Worm (Caenorhabditis elegans) whole organism, early embryonic: ENCODE results near the gene clec-157.

Experiments used
- B0310.2 ChIP-seq: sonication (generic microtip); optimal IDR thresholded peaks from 2 replicates; lab custom pipeline; 2016; ENCODE audit warnings: mild to moderate bottlenecking, missing genetic modification characterization, missing compliant biosample characterization
- F13C5.2 ChIP-seq: sonication (generic microtip); optimal IDR thresholded peaks from 2 replicates; lab custom pipeline; 2017; ENCODE audit warnings: mild to moderate bottlenecking, missing genetic modification characterization, inconsistent platforms, missing compliant biosample characterization
- aly-1 ChIP-seq: sonication (generic microtip); optimal IDR thresholded peaks from 2 replicates; lab custom pipeline; 2016; ENCODE audit warnings: missing genetic modification characterization, missing compliant biosample characterization
- ama-1 ChIP-seq: fragments of 150-350 bp; optimal IDR thresholded peaks from 2 replicates; lab custom pipeline; 2014
- ceh-13 ChIP-seq: fragments of 200-800 bp; sonication (Bioruptor generic); optimal IDR thresholded peaks from 2 replicates; lab custom pipeline; 2018; ENCODE audit warnings: mild to moderate bottlenecking, missing genetic modification characterization, missing compliant biosample characterization
- ceh-36 ChIP-seq: sonication (generic microtip); optimal IDR thresholded peaks from 2 replicates; lab custom pipeline; 2016; ENCODE audit warnings: missing genetic modification characterization, inconsistent platforms, missing compliant biosample characterization
- ets-7 ChIP-seq: sonication (generic microtip); optimal IDR thresholded peaks from 2 replicates; lab custom pipeline; 2016; ENCODE audit warnings: missing genotype, missing genetic modification characterization, missing compliant biosample characterization
- flt-1 ChIP-seq: fragments of 200-800 bp; sonication (Bioruptor generic); IDR thresholded peaks from 2 replicates; pipeline ENCODE4 v1.3.6; 2022; ENCODE audit warnings: missing genetic modification characterization, missing compliant biosample characterization
- hmbx-1 ChIP-seq: sonication (generic microtip); optimal IDR thresholded peaks from 2 replicates; lab custom pipeline; 2016; ENCODE audit warnings: mild to moderate bottlenecking, missing genetic modification characterization, missing compliant biosample characterization
- hmg-4 ChIP-seq: fragments of 200-800 bp; sonication (Bioruptor generic); optimal IDR thresholded peaks from 2 replicates; lab custom pipeline; 2018; ENCODE audit warnings: mild to moderate bottlenecking, missing genetic modification characterization, missing compliant biosample characterization
- hnd-1 ChIP-seq: sonication (generic microtip); optimal IDR thresholded peaks from 2 replicates; lab custom pipeline; 2016; ENCODE audit warnings: missing genetic modification characterization, missing compliant biosample characterization
- pes-1 ChIP-seq: fragments of 200-800 bp; sonication (Bioruptor generic); IDR thresholded peaks from 2 replicates; pipeline ENCODE4 v1.3.6; 2022; ENCODE audit warnings: missing genetic modification reagents, missing genetic modification characterization, missing compliant biosample characterization
- scrt-1 ChIP-seq: fragments of 200-800 bp; sonication (Bioruptor generic); IDR thresholded peaks from 2 replicates; pipeline ENCODE4 v1.3.6; 2022; ENCODE audit warnings: missing genetic modification characterization, missing compliant biosample characterization
- sea-1 ChIP-seq: fragments of 200-800 bp; sonication (Bioruptor generic); conservative IDR thresholded peaks from 2 replicates; pipeline ENCODE4 v1.3.6; 2022; ENCODE audit warnings: missing genetic modification characterization, missing compliant biosample characterization
- tbx-11 ChIP-seq: fragments of 200-800 bp; sonication (Bioruptor generic); IDR thresholded peaks from 2 replicates; pipeline ENCODE4 v1.3.6; 2022; ENCODE audit warnings: missing genetic modification characterization, missing compliant biosample characterization
- tbx-37 ChIP-seq: fragments of 200-800 bp; sonication (Bioruptor generic); conservative IDR thresholded peaks from 2 replicates; pipeline ENCODE4 v1.3.6; 2022; ENCODE audit warnings: missing genetic modification reagents, missing genetic modification characterization, missing compliant biosample characterization
- tra-4 ChIP-seq: sonication (generic microtip); optimal IDR thresholded peaks from 2 replicates; lab custom pipeline; 2017; ENCODE audit warnings: missing genetic modification characterization, missing compliant biosample characterization

The clec-157 gene

ce11 chrIII:4850139-4850538, 5.9 kb upstream of the clec-157 start, which contains the start of gene F26A1.1:
F26A1.1 (plus strand) TSS chrIII:4850507.
- TF ChIP-seq B0310.2 (tag; lab: Kevin White, UChicago) (no peak), hmg-4 (GFP tag; lab: Kevin White, UChicago) (no peak), pes-1 (GFP tag; lab: Robert Waterston, UW) (no peak), hnd-1 (tag; lab: Kevin White, UChicago) (no peak), tbx-11 (GFP tag; lab: Robert Waterston, UW) (no peak), hmbx-1 (no peak), F13C5.2 (tag; lab: Kevin White, UChicago) (no peak), flt-1 (GFP tag; lab: Robert Waterston, UW) (no peak), tbx-37 (GFP tag; lab: Robert Waterston, UW) (no peak), ama-1 (lab: Kevin White, UChicago) (no peak), scrt-1 (GFP tag; lab: Robert Waterston, UW) (no peak), ceh-13 (GFP tag; lab: Kevin White, UChicago) (no peak), ceh-36 (tag; lab: Kevin White, UChicago) (no peak), sea-1 (GFP tag; lab: Robert Waterston, UW) (no peak)

DNA sequence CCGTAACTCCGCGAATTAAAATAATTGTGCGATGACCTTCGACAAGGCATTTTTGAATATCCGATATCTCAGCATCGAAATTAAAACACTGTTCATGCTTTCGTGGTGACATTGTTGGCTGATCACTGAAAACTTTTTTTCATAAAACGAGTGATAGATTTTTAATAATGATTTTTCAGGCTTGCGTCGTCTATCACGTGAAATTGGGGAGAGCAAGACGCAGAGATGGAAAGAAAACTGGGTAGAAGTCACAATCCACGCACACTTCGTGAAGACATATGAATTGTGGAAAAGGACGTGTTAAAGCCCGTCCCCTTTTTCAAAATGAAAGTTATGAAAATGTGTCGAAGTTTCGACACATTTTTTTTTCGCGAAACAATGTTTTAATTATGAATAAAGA, 5.5 kb upstream of the clec-157 start, which contains the start of gene nonu-1:
Gene nonu-1, minus strand, starts transcription at position 169 of the 400 bp plus-strand sequence.
- TF ChIP-seq F13C5.2 (tag; lab: Kevin White, UChicago): no peak

- TF ChIP-seq ets-7 (no peak), B0310.2 (tag; lab: Kevin White, UChicago) (no peak)
Observed at ce11 chrIII:4842173-4842572, 2.1 kb downstream of the clec-157 start, which contains the start of gene clec-156. clec-156 (minus strand) TSS chrIII:4842273.

ce11 chrIII:4837429-4837828, 6.8 kb downstream of the clec-157 start, which contains the start of the genes acbp-7 and F26A1.19:
acbp-7 (plus strand) TSS chrIII:4837729.
F26A1.19 (plus strand) TSS chrIII:4837731.
- TF ChIP-seq scrt-1 (GFP tag; lab: Robert Waterston, UW): no peak
- TF ChIP-seq tra-4: no peak
- no peak for TF ChIP-seq ceh-36 (tag; lab: Kevin White, UChicago)
- TF ChIP-seq hmg-4 (GFP tag; lab: Kevin White, UChicago): no peak
- TF ChIP-seq F13C5.2 (tag; lab: Kevin White, UChicago): no peak
- TF ChIP-seq hmbx-1: no peak
- no peak for TF ChIP-seq sea-1 (GFP tag; lab: Robert Waterston, UW)
- TF ChIP-seq ceh-13 (GFP tag; lab: Kevin White, UChicago): no peak
- no peak for TF ChIP-seq ama-1 (lab: Kevin White, UChicago)
- TF ChIP-seq pes-1 (GFP tag; lab: Robert Waterston, UW): no peak
- no peak for TF ChIP-seq ets-7
- TF ChIP-seq hnd-1 (tag; lab: Kevin White, UChicago): no peak

ce11 chrIII:4830207-4830606, 14.0 kb downstream of the clec-157 start, which contains the start of gene nspd-9:
nspd-9 (minus strand) TSS chrIII:4830307.
- no peak for TF ChIP-seq tbx-11 (GFP tag; lab: Robert Waterston, UW)
- TF ChIP-seq hmg-4 (GFP tag; lab: Kevin White, UChicago): no peak
- TF ChIP-seq hnd-1 (tag; lab: Kevin White, UChicago): no peak
- no peak for TF ChIP-seq aly-1
- no peak for TF ChIP-seq ama-1 (lab: Kevin White, UChicago)
- no peak for TF ChIP-seq B0310.2 (tag; lab: Kevin White, UChicago)
- no peak for TF ChIP-seq hmbx-1
- TF ChIP-seq sea-1 (GFP tag; lab: Robert Waterston, UW): no peak
- no peak for TF ChIP-seq flt-1 (GFP tag; lab: Robert Waterston, UW)
- TF ChIP-seq tbx-37 (GFP tag; lab: Robert Waterston, UW): no peak
- no peak for TF ChIP-seq ets-7
- no peak for TF ChIP-seq pes-1 (GFP tag; lab: Robert Waterston, UW)
- no peak for TF ChIP-seq tra-4
- TF ChIP-seq scrt-1 (GFP tag; lab: Robert Waterston, UW): no peak
- no peak for TF ChIP-seq ceh-13 (GFP tag; lab: Kevin White, UChicago)

ce11 chrIII:4829440-4829839, 14.8 kb downstream of the clec-157 start, which contains the start of gene F26A1.9:
F26A1.9 (minus strand) TSS chrIII:4829540.
- TF ChIP-seq flt-1 (GFP tag; lab: Robert Waterston, UW): no peak

ce11 chrIII:4826606-4827005, 17.6 kb downstream of the clec-157 start, which contains the start of gene F26A1.3:
F26A1.3 (plus strand) TSS chrIII:4826906.
- TF ChIP-seq flt-1 (GFP tag; lab: Robert Waterston, UW): no peak
- no peak for TF ChIP-seq ets-7
- no peak for TF ChIP-seq tbx-37 (GFP tag; lab: Robert Waterston, UW)
- no peak for TF ChIP-seq ama-1 (lab: Kevin White, UChicago)
- TF ChIP-seq B0310.2 (tag; lab: Kevin White, UChicago): no peak
- TF ChIP-seq hmg-4 (GFP tag; lab: Kevin White, UChicago): no peak
- no peak for TF ChIP-seq pes-1 (GFP tag; lab: Robert Waterston, UW)
- no peak for TF ChIP-seq F13C5.2 (tag; lab: Kevin White, UChicago)
- TF ChIP-seq hmbx-1: no peak
- no peak for TF ChIP-seq scrt-1 (GFP tag; lab: Robert Waterston, UW)
- no peak for TF ChIP-seq aly-1
- no peak for TF ChIP-seq ceh-13 (GFP tag; lab: Kevin White, UChicago)

ce11 chrIII:4822140-4822539, 22.1 kb downstream of the clec-157 start, which contains the start of gene F26A1.8:
F26A1.8 (minus strand) TSS chrIII:4822240.
- TF ChIP-seq B0310.2 (tag; lab: Kevin White, UChicago): no peak
- no peak for TF ChIP-seq ceh-13 (GFP tag; lab: Kevin White, UChicago)
- no peak for TF ChIP-seq ceh-36 (tag; lab: Kevin White, UChicago)
- no peak for TF ChIP-seq hnd-1 (tag; lab: Kevin White, UChicago)
- no peak for TF ChIP-seq F13C5.2 (tag; lab: Kevin White, UChicago)
- no peak for TF ChIP-seq hmbx-1
- TF ChIP-seq tra-4: no peak
- TF ChIP-seq sea-1 (GFP tag; lab: Robert Waterston, UW): no peak
- TF ChIP-seq ama-1 (lab: Kevin White, UChicago): no peak
